Worm (Caenorhabditis elegans) whole organism, young adult: ENCODE data around the gene F14E5.2.

Experiments used
- ama-1 ChIP-seq, 3 experiments: fragments of 150-350 bp in 1 of 3; sonication (generic microtip) in 2 of 3; optimal IDR thresholded peaks; 2 replicates each; lab custom pipeline; 2014 to 2018; ENCODE audit warnings: missing biosample characterization in 2 of 3, missing genetic modification characterization in 2 of 3, missing genetic modification reagents in 2 of 3
- attf-5 ChIP-seq: fragments of 200-800 bp; sonication (Bioruptor generic); optimal IDR thresholded peaks from 2 replicates; lab custom pipeline; 2018; ENCODE audit warnings: mild to moderate bottlenecking, missing genetic modification characterization, missing compliant biosample characterization
- dpl-1 ChIP-seq: fragments of 150-350 bp; optimal IDR thresholded peaks from 2 replicates; lab custom pipeline; 2014; ENCODE audit warnings: missing biosample characterization, missing genetic modification reagents, missing genetic modification characterization
- efl-1 ChIP-seq: fragments of 150-350 bp; optimal IDR thresholded peaks from 2 replicates; lab custom pipeline; 2014; ENCODE audit warnings: missing biosample characterization, missing genetic modification reagents, missing genetic modification characterization
- him-1 ChIP-seq: sonication (generic microtip); optimal IDR thresholded peaks from 2 replicates; lab custom pipeline; 2016; ENCODE audit warnings: missing genotype, missing genetic modification reagents, missing genetic modification characterization, missing compliant biosample characterization
- hlh-12 ChIP-seq: sonication (generic microtip); optimal IDR thresholded peaks from 2 replicates; lab custom pipeline; 2016; ENCODE audit warnings: missing genetic modification characterization, missing compliant biosample characterization
- nfyb-1 ChIP-seq: fragments of 200-800 bp; sonication (Bioruptor generic); IDR thresholded peaks from 2 replicates; pipeline ENCODE4 v1.3.6; 2022; ENCODE audit warnings: missing genetic modification reagents, missing genetic modification characterization, missing compliant biosample characterization
- nhr-27 ChIP-seq: fragments of 200-800 bp; sonication (Bioruptor generic); optimal IDR thresholded peaks from 2 replicates; lab custom pipeline; 2018; ENCODE audit warnings: mild to moderate bottlenecking, missing genetic modification characterization, moderate library complexity, missing compliant biosample characterization
- sea-2 ChIP-seq: fragments of 200-800 bp; sonication (Bioruptor generic); IDR thresholded peaks from 2 replicates; pipeline ENCODE4 v1.3.6; 2022; ENCODE audit warnings: missing genetic modification characterization, missing compliant biosample characterization

ce11 chrII:8442717-8443223 lies 14.1 kb upstream of the F14E5.2 start, which contains the start of gene eif-3.G:
- TF ChIP-seq ama-1 (optimal IDR thresholded peaks at IDR 0.05; lab: Kevin White, UChicago), result no peak
- no peak for TF ChIP-seq ama-1 (GFP tag; optimal IDR thresholded peaks at IDR 0.05; lab: Kevin White, UChicago)
- TF ChIP-seq nhr-27, result no peak
- TF ChIP-seq nfyb-1 (GFP tag; lab: Robert Waterston, UW), result no peak
- TF ChIP-seq efl-1 (GFP tag; lab: Kevin White, UChicago), result no peak
- no peak for TF ChIP-seq him-1 (tag; lab: Kevin White, UChicago)
- no peak for TF ChIP-seq attf-5 (GFP tag; lab: Kevin White, UChicago)
- TF ChIP-seq hlh-12 (tag; lab: Kevin White, UChicago), result no peak
- TF ChIP-seq dpl-1 (GFP tag; lab: Kevin White, UChicago), result no peak
- TF ChIP-seq sea-2, result no peak
